Fruit fly (Drosophila melanogaster): ENCODE results near the gene CG17292.

CG17292 gene

dm6 chr2L:8350560-8351171 lies 19.6 kb upstream of the CG17292 start (continued):
- TF ChIP-seq jigr1 (GFP tag; IDR thresholded peaks at IDR 0.05) (no peak), croc (GFP tag; conservative IDR thresholded peaks at IDR 0.05) (no peak), Dek (tag; optimal IDR thresholded peaks at IDR 0.05) (peak; percentile 41), Dip3 (GFP tag; optimal IDR thresholded peaks at IDR 0.05) (no peak), CG11504 (tag; optimal IDR thresholded peaks at IDR 0.05) (no peak), Nf-YA (GFP tag; IDR thresholded peaks at IDR 0.05) (no peak), CG12769 (tag; optimal IDR thresholded peaks at IDR 0.05) (peak; percentile 65), fd64A (GFP tag; optimal IDR thresholded peaks at IDR 0.05) (no peak), zen (tag; optimal IDR thresholded peaks at IDR 0.05) (no peak), fd96Cb (tag; optimal IDR thresholded peaks at IDR 0.05) (no peak), CG7987 (GFP tag; optimal IDR thresholded peaks at IDR 0.05) (peak; percentile 44), usp (GFP tag; optimal IDR thresholded peaks at IDR 0.05) (no peak), ac (GFP tag; optimal IDR thresholded peaks at IDR 0.05) (no peak), CG18476 (GFP tag; optimal IDR thresholded peaks at IDR 0.05) (no peak), bcd (GFP tag; optimal IDR thresholded peaks at IDR 0.05) (no peak), CG11398 (GFP tag; optimal IDR thresholded peaks at IDR 0.05) (no peak), Dll (GFP tag; IDR thresholded peaks at IDR 0.05; ENCODE audit: partially characterized antibody) (no peak), Bgb (GFP tag; IDR thresholded peaks at IDR 0.05; ENCODE audit: partially characterized antibody) (no peak), Hmx (GFP tag; optimal IDR thresholded peaks at IDR 0.05) (no peak), CG33213 (GFP tag; optimal IDR thresholded peaks at IDR 0.05) (no peak), ham (GFP tag; IDR thresholded peaks at IDR 0.05) (no peak), CG3847 (GFP tag; IDR thresholded peaks at IDR 0.05) (no peak), gcm (GFP tag; optimal IDR thresholded peaks at IDR 0.05) (peak; percentile 14), Oli (tag; optimal IDR thresholded peaks at IDR 0.05) (peak; percentile 8), Neu2 (GFP tag; optimal IDR thresholded peaks at IDR 0.05; ENCODE audit: borderline replicate concordance) (no peak), gem (tag; optimal IDR thresholded peaks at IDR 0.05) (peak; percentile 50), pros (GFP tag; optimal IDR thresholded peaks at IDR 0.05) (no peak), CG1832 (GFP tag; optimal IDR thresholded peaks at IDR 0.05) (no peak), Hr51 (GFP tag; optimal IDR thresholded peaks at IDR 0.05) (peak in 1 of 2 experiments; percentile 26), nom (GFP tag; optimal IDR thresholded peaks at IDR 0.05) (no peak), hth (optimal IDR thresholded peaks at IDR 0.05) (no peak), Eip74EF (GFP tag; optimal IDR thresholded peaks at IDR 0.05) (peak in 1 of 2 experiments; percentile 23), Max (GFP tag; optimal IDR thresholded peaks at IDR 0.05) (no peak), Sox100B (GFP tag; optimal IDR thresholded peaks at IDR 0.05) (peak; percentile 8), CG11695 (GFP tag; IDR thresholded peaks at IDR 0.05) (peak; percentile 7; the same call in 1 of the 3 replicates), CG12942 (GFP tag; optimal IDR thresholded peaks at IDR 0.05) (no peak), Chrac-16 (GFP tag; optimal IDR thresholded peaks at IDR 0.05) (no peak), Sin3A (optimal IDR thresholded peaks at IDR 0.05) (no peak), Rfx (GFP tag; IDR thresholded peaks at IDR 0.05) (no peak; the same call in 1 of the 2 replicates), CG32772 (GFP tag; IDR thresholded peaks at IDR 0.05) (no peak), CG17568 (GFP tag; optimal IDR thresholded peaks at IDR 0.05) (peak; percentile 54), cas (GFP tag; IDR thresholded peaks at IDR 0.05) (no peak), trh (GFP tag; optimal IDR thresholded peaks at IDR 0.05) (no peak), schlank (tag; optimal IDR thresholded peaks at IDR 0.05) (peak; percentile 36), twi (tag; optimal IDR thresholded peaks at IDR 0.05) (no peak), CG17361 (GFP tag; IDR thresholded peaks at IDR 0.05) (no peak), CG8290 (GFP tag; optimal IDR thresholded peaks at IDR 0.05) (no peak), CG8290 (tag; optimal IDR thresholded peaks at IDR 0.05) (peak in 1 of 2 experiments; percentile 63), NK7.1 (GFP tag; optimal IDR thresholded peaks at IDR 0.05) (no peak), sisA (GFP tag; IDR thresholded peaks at IDR 0.05) (no peak), Atf6 (GFP tag; IDR thresholded peaks at IDR 0.05) (peak; percentile 76)
